Worm (Caenorhabditis elegans): Measurements from ENCODE around the gene F55E10.4.

F55E10.4 gene

ce11 chrX:8368210-8368609 lies 40.5 kb upstream of the F55E10.4 start (continued):
- TF ChIP-seq F33H1.4 (GFP tag; IDR thresholded peaks at IDR 0.05) (no peak), ztf-28 (GFP tag; IDR thresholded peaks at IDR 0.05) (no peak), attf-6 (GFP tag; IDR thresholded peaks at IDR 0.05) (no peak), egl-18 (GFP tag; IDR thresholded peaks at IDR 0.05) (no peak), lin-54 (GFP tag; optimal IDR thresholded peaks at IDR 0.05) (no peak), attf-5 (GFP tag; optimal IDR thresholded peaks at IDR 0.05) (peak; percentile 58), nhr-120 (GFP tag; IDR thresholded peaks at IDR 0.05) (no peak), ztf-26 (tag; optimal IDR thresholded peaks at IDR 0.05) (no peak), B0035.1 (tag; optimal IDR thresholded peaks at IDR 0.05) (no peak), unc-130 (GFP tag; optimal IDR thresholded peaks at IDR 0.05) (no peak), let-607 (tag; optimal IDR thresholded peaks at IDR 0.05) (peak in 1 of 2 experiments; percentile 28), F37B4.10 (GFP tag; IDR thresholded peaks at IDR 0.05) (no peak), D2030.7 (GFP tag; IDR thresholded peaks at IDR 0.05) (no peak), F49E8.2 (tag; optimal IDR thresholded peaks at IDR 0.05; ENCODE audit: insufficient read depth) (no peak), rcor-1 (GFP tag; IDR thresholded peaks at IDR 0.05) (0 out of 2 replicates have a peak, but pooled peaks have one; percentile 47), ztf-6 (GFP tag; IDR thresholded peaks at IDR 0.05) (no peak), athp-1 (tag; optimal IDR thresholded peaks at IDR 0.05) (no peak), C06A6.2 (GFP tag; conservative IDR thresholded peaks at IDR 0.05) (no peak), pha-4 (tag; optimal IDR thresholded peaks at IDR 0.05) (no peak), nhr-90 (tag; optimal IDR thresholded peaks at IDR 0.05) (no peak), ets-4 (GFP tag; optimal IDR thresholded peaks at IDR 0.05) (no peak), ceh-79 (tag; optimal IDR thresholded peaks at IDR 0.05) (no peak), egl-44 (GFP tag; IDR thresholded peaks at IDR 0.05) (no peak), tlf-1 (GFP tag; optimal IDR thresholded peaks at IDR 0.05) (peak; percentile 8), Y56A3A.18 (GFP tag; IDR thresholded peaks at IDR 0.05) (no peak), B0336.3 (GFP tag; IDR thresholded peaks at IDR 0.05) (no peak; the same call in 1 of the 2 replicates), hrde-1 (tag; optimal IDR thresholded peaks at IDR 0.05; ENCODE audit: borderline replicate concordance) (no peak), rpc-1 (optimal IDR thresholded peaks at IDR 0.05) (no peak), rpc-1 (tag; optimal IDR thresholded peaks at IDR 0.05) (no peak), zfh-2 (GFP tag; conservative IDR thresholded peaks at IDR 0.05) (no peak), snpc-1.1 (tag; optimal IDR thresholded peaks at IDR 0.05; ENCODE audit: insufficient read depth) (no peak), dpl-1 (GFP tag; optimal IDR thresholded peaks at IDR 0.05) (no peak), C17E4.6 (GFP tag; IDR thresholded peaks at IDR 0.05) (no peak), Y95B8A.8 (GFP tag; IDR thresholded peaks at IDR 0.05) (no peak), tbp1 (GFP tag; optimal IDR thresholded peaks at IDR 0.05) (no peak), hmg-20 (GFP tag; IDR thresholded peaks at IDR 0.05) (peak; percentile 35; the same call in 1 of the 2 replicates), lsy-27 (tag; optimal IDR thresholded peaks at IDR 0.05; ENCODE audit: borderline replicate concordance, insufficient read depth) (no peak), ama-1 (optimal IDR thresholded peaks at IDR 0.05) (no peak), ama-1 (GFP tag; optimal IDR thresholded peaks at IDR 0.05) (no peak), nfyb-1 (GFP tag; IDR thresholded peaks at IDR 0.05) (no peak), mxl-1 (tag; optimal IDR thresholded peaks at IDR 0.05) (no peak), ceh-27 (GFP tag; optimal IDR thresholded peaks at IDR 0.05) (peak; percentile 34), unc-62 (GFP tag; optimal IDR thresholded peaks at IDR 0.05) (no peak), B0019.2 (GFP tag; conservative IDR thresholded peaks at IDR 0.05) (no peak), atf-7 (tag; optimal IDR thresholded peaks at IDR 0.05) (peak; percentile 44), rec-8 (tag; optimal IDR thresholded peaks at IDR 0.05) (no peak), ceh-40 (GFP tag; IDR thresholded peaks at IDR 0.05) (no peak), B0261.1 (tag; optimal IDR thresholded peaks at IDR 0.05) (peak; percentile 3), aptf-2 (GFP tag; conservative IDR thresholded peaks at IDR 0.05) (no peak), ceh-58 (GFP tag; IDR thresholded peaks at IDR 0.05) (no peak)
